Worm (Caenorhabditis elegans): ENCODE results near the gene hacl-1.
"Not testable (repeated sequence)": the region's sequence is repeated elsewhere in the genome, so short reads cannot be mapped to it uniquely, and the experiment has no call there.

Gene hacl-1

DNA sequence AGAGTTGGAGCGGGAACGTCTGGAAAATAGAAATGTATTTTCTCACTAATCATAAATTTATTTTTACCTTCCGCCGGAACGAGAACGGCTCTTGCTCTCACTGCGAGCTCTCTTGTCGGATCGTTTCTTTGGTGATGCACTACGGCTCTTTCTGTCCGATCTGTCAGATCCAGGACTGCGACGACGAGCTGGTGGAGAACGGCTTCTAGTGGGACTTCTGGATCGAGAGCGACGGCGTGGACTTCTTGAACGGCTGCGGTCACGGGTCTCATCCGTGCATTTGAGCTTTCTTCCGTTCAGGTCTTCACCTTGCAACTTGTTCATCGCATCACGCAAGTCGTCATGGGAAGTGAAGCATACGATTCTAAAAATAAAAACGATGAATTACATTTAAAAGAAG is 41.0 kb downstream of the hacl-1 start:
- TF ChIP-seq him-1 (tag; optimal IDR thresholded peaks at IDR 0.05) (no peak), W03F9.2 (tag; optimal IDR thresholded peaks at IDR 0.05) (no peak), dao-5 (tag; optimal IDR thresholded peaks at IDR 0.05) (no peak)

DNA sequence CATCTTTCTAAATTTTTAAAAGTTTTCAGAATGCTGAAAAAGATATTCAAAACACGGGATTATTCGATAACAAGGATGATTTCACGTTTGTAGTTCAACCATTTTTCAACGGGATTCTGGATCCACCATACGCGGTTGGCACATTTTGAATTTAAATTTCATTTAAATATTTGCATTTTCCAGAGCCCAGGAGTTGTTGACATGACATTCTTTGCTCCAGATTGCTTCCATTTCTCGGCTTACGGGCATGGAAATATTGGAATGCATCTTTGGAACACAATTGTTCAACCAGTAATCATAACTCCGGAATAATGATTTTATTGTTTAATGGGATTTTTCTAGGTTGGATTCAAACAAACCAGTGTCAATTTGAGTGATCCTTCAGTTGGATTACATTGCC is 41.9 kb downstream of the hacl-1 start:
- TF ChIP-seq him-1 (tag; optimal IDR thresholded peaks at IDR 0.05): no peak
- TF ChIP-seq W03F9.2 (tag; optimal IDR thresholded peaks at IDR 0.05): no peak
- no peak for TF ChIP-seq dao-5 (tag; optimal IDR thresholded peaks at IDR 0.05)

DNA sequence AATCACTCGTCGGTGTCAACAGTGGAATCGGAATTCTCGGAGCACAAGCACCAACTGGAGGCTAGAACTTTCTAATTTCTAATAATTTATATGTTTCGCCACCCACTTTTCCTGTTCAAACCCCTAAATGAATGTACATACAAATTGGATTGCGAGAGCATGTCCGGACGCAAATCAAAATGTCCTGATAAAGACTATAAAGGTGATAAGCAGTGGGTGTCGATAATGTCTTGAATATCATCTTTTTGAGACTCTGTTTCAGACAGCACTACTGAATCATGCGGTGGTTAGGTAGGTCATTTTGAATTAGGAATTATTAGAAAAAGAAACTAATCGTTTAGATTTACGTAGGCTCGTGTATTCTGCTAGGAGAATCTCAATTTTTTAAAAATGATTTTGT is 44.0 kb downstream of the hacl-1 start, which contains the start of gene W02B12.1:
Gene W02B12.1, plus strand, starts transcription at position 269 of the 400 bp plus-strand sequence.
- TF ChIP-seq W03F9.2 (tag; optimal IDR thresholded peaks at IDR 0.05): no peak
- TF ChIP-seq him-1 (tag; optimal IDR thresholded peaks at IDR 0.05): no peak
- no peak for TF ChIP-seq dao-5 (tag; optimal IDR thresholded peaks at IDR 0.05)

DNA sequence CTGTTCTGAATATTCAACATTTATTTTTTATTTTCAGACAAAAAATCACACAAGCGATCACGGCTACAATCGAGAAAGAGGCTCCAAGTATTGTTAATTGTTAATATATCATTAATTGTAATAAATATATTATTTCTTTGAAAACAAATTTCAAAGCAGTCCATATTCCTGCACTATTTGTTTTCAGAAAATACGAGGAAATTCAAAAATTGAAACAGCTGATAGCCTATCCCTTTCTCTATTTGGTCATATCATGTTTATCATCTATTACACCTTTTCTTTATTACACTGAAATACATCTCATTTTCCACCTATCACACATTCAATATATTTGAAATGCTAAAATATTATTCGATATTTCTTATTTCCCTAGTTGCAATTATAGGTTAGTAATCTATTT is 47.8 kb downstream of the hacl-1 start, which contains the start of gene W02B12.13:
Gene W02B12.13, plus strand, starts transcription at position 301 of the 400 bp plus-strand sequence.
- TF ChIP-seq W03F9.2 (tag; optimal IDR thresholded peaks at IDR 0.05): no peak
- no peak for TF ChIP-seq dao-5 (tag; optimal IDR thresholded peaks at IDR 0.05)
- no peak for TF ChIP-seq him-1 (tag; optimal IDR thresholded peaks at IDR 0.05)

- no peak for TF ChIP-seq dao-5 (tag; optimal IDR thresholded peaks at IDR 0.05)
- no peak for TF ChIP-seq W03F9.2 (tag; optimal IDR thresholded peaks at IDR 0.05)
- no peak for TF ChIP-seq him-1 (tag; optimal IDR thresholded peaks at IDR 0.05)
Measured at ce11 chrII:11443862-11444261, 48.9 kb downstream of the hacl-1 start, which contains the start of gene adbp-1. Gene adbp-1 (plus strand): TSS chrII:11444162.

DNA sequence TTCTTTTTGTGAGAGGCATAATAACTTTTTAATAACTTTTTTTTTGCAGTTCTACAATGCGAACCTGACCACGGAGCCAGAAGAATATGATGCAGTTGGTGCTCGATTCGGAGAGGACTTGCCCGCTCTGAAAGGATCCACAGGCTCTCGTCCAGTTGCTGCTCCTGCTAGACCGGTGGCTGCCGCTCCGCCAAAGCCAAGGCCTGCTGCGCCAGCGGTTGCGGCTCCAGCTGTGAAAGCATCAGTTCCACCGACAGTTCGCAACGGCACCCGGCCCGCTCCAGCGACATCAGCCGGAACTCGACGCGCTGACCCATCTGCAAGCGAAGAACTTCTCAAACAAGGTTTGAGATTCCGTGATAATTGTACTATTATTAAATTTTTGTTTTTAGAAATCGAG is 49.6 kb downstream of the hacl-1 start:
- TF ChIP-seq dao-5 (tag; optimal IDR thresholded peaks at IDR 0.05) (no peak), W03F9.2 (tag; optimal IDR thresholded peaks at IDR 0.05) (no peak)

DNA sequence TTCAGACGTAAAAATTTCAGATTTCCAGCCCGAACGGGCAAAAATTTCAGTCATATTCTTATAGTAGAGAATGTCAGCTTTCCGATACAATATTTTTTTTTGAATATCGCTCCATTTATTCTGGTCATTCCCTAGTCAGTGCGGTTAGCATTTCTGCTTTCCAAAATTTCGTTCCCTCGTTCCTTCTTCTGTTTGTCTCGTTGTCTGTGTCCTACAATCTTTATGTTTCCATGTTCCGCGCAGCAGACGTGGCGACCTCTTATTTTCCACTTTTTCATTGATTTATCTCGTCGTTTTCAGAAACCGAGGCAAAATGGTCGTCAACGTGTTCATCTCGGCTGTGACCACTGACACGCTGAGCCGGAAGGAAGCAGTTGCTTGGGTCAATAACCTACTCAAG is 50.3 kb downstream of the hacl-1 start, which contains the start of gene ebp-2:
Gene ebp-2, plus strand, starts transcription at position 301 of the 400 bp plus-strand sequence.
- not testable (repeated sequence) for TF ChIP-seq him-1, W03F9.2, dao-5 (tag; optimal IDR thresholded peaks at IDR 0.05)

DNA sequence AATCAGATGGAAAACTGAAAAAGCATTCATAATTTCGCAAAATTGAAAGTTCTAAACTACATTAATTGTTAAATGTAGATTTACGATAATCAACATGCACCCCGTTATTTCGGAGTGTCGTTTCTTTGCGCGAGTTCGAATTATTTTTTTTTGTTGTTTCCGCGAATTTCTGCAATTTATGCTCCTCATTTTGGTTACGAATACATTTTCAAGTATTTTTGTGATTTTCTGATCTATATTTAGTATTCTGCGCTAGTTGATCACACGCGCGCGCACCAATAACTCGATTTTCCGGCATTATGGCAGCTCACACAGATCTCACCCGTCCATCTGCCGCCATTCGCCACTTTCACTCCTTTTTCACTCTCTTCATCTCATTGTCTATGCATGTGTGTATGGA is 52.5 kb downstream of the hacl-1 start, which contains the start of gene VW02B12L.2:
Gene VW02B12L.2, minus strand, starts transcription at position 65 of the 400 bp plus-strand sequence.
- no peak for TF ChIP-seq W03F9.2 (tag; optimal IDR thresholded peaks at IDR 0.05)
- TF ChIP-seq dao-5 (tag; optimal IDR thresholded peaks at IDR 0.05): no peak
- TF ChIP-seq him-1 (tag; optimal IDR thresholded peaks at IDR 0.05): no peak

All from whole organism, L4/young adult.